Fruit fly (Drosophila melanogaster) S2 (cell line): Measurements from ENCODE around the gene CG34244.

Experiments used
- CG8478 ChIP-seq: fragments of >200 bp; optimal IDR thresholded peaks from 2 replicates; lab custom pipeline; 2018
- CTCF ChIP-seq, 2 experiments: fragments of >200 bp; optimal IDR thresholded peaks; 2 replicates each; lab custom pipeline; 2018

- TF ChIP-seq CG8478 (no peak), CTCF (optimal IDR thresholded peaks at IDR 0.05; lab: Kevin White, UChicago) (no peak)
Measured at dm6 chr3L:14229069-14229468, 6.7 kb downstream of the CG34244 start.
